Fruit fly (Drosophila melanogaster): ENCODE data around the gene CG18585.
A peak's percentile ranks its signal among the peaks of the same experiment; 100 is the strongest.

Gene CG18585

dm6 chr2L:7701417-7701816 is 10.6 kb upstream of the CG18585 start, which contains the start of gene Tep2:
Tep2 (minus strand) TSS chr2L:7701601.
- TF ChIP-seq CG4496 (GFP tag; IDR thresholded peaks at IDR 0.05) (0 out of 3 replicates have a peak, but pooled peaks have one; percentile 38), EcR (GFP tag; optimal IDR thresholded peaks at IDR 0.05) (peak; percentile 19), Ets98B (GFP tag; IDR thresholded peaks at IDR 0.05) (no peak)

DNA sequence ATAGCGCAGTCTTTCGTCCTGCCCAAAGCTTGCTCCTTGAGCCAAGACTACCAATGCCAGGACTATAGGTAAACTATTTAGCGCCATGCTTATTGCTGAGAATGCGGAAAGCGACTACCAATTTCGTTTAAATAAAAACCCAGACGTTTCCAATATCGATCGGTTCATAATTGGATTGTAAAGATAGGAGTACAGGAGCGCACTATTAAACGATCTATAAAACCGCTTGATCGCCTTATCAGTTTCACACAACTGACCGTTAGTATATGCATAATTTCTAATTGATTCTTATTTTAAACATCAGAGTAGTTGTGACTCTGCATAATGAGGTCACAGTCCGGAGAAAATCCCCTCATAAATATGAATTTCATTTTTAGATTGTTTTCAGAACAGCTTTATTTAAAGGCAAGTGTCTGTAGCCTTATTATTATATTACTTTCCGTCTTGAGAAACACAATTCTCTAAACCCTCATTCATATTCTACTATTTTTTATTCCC is 1.8 kb upstream of the CG18585 start, which contains the start of the genes CG7025 and CG43235:
Gene CG7025, minus strand, starts transcription at position 101 of the 498 bp plus-strand sequence.
Gene CG43235, plus strand, starts transcription at position 448 of the 498 bp plus-strand sequence.
- no peak for TF ChIP-seq D1 (tag; optimal IDR thresholded peaks at IDR 0.05)
- no peak for TF ChIP-seq Snoo (tag; optimal IDR thresholded peaks at IDR 0.05)
- TF ChIP-seq Pif1B (GFP tag; optimal IDR thresholded peaks at IDR 0.05): no peak
- TF ChIP-seq rn (GFP tag; IDR thresholded peaks at IDR 0.05): no peak
- TF ChIP-seq CG34367 (tag; optimal IDR thresholded peaks at IDR 0.05): no peak
- no peak for TF ChIP-seq CG13204 (GFP tag; optimal IDR thresholded peaks at IDR 0.05)
- TF ChIP-seq EcR (GFP tag; optimal IDR thresholded peaks at IDR 0.05): no peak
- no peak for TF ChIP-seq fd96Ca (GFP tag; IDR thresholded peaks at IDR 0.05)
- no peak for TF ChIP-seq Pif1A (GFP tag; optimal IDR thresholded peaks at IDR 0.05)
- no peak for TF ChIP-seq CG12605 (GFP tag; IDR thresholded peaks at IDR 0.05)
- no peak for TF ChIP-seq CG32121 (GFP tag; IDR thresholded peaks at IDR 0.05)
- TF ChIP-seq CG8301 (tag; optimal IDR thresholded peaks at IDR 0.05): no peak
- TF ChIP-seq Ets98B (GFP tag; IDR thresholded peaks at IDR 0.05): no peak

dm6 chr2L:7690449-7690848 is 412 bp downstream of the CG18585 start:
- TF ChIP-seq CG14655 (GFP tag; optimal IDR thresholded peaks at IDR 0.05): no peak

DNA sequence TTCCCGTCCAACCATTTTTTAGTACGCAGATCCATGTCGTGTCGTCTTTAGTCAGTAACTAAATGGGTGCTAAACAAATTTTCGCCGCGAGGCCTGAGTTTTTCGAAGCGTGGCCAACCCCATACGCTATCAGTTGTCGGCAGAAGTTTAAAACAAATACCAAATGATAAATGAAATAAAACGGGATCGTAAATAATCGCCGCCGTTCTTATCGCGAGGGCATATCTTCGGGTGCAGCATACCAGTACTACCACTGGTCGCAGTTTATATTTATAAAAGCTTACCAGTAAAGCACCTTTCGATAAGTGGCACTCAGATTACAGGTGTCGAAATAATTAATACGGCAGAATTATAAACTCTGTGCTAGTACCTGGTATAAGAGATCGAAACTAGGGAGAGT is 5.6 kb downstream of the CG18585 start:
- TF ChIP-seq CG8159 (tag; optimal IDR thresholded peaks at IDR 0.05): no peak
- TF ChIP-seq CG34367 (tag; optimal IDR thresholded peaks at IDR 0.05): no peak

DNA sequence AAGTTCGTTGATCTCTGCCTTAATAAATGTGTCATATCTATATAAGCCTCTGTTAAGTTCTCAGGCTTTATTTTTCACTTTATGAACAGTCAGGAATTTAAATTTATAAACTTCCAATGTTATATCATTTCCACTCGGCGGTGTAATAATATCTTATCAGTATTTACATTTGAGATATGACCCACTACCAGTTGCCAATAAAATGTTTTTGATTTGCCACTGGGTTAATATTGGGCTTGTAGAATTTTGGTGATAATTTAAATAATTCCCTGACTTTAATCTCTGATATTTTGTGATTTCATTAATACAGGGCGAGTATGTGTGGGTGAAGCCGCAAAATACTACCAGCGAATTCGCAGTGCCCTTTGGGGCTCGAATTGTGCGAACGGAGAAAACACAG is 10.6 kb downstream of the CG18585 start:
- TF ChIP-seq CG15710 (tag; optimal IDR thresholded peaks at IDR 0.05) (no peak), EcR (GFP tag; optimal IDR thresholded peaks at IDR 0.05) (no peak), CG10348 (GFP tag; IDR thresholded peaks at IDR 0.05) (no peak), Pif1A (GFP tag; optimal IDR thresholded peaks at IDR 0.05) (no peak), fd96Ca (GFP tag; IDR thresholded peaks at IDR 0.05) (no peak), Pif1B (GFP tag; optimal IDR thresholded peaks at IDR 0.05) (no peak), Ets98B (GFP tag; IDR thresholded peaks at IDR 0.05) (no peak)

dm6 chr2L:7678095-7678784 is 12.6 kb downstream of the CG18585 start:
- TF ChIP-seq gl (tag; optimal IDR thresholded peaks at IDR 0.05) (no peak), CG9948 (tag; optimal IDR thresholded peaks at IDR 0.05) (no peak), CG8159 (tag; optimal IDR thresholded peaks at IDR 0.05) (no peak), CG14655 (GFP tag; optimal IDR thresholded peaks at IDR 0.05) (no peak), Ets98B (GFP tag; IDR thresholded peaks at IDR 0.05) (no peak), CG13204 (GFP tag; optimal IDR thresholded peaks at IDR 0.05) (no peak), CG17806 (tag; optimal IDR thresholded peaks at IDR 0.05) (no peak), CG4496 (GFP tag; IDR thresholded peaks at IDR 0.05) (no peak), Snoo (tag; optimal IDR thresholded peaks at IDR 0.05) (no peak), CG15710 (tag; optimal IDR thresholded peaks at IDR 0.05) (no peak), D1 (tag; optimal IDR thresholded peaks at IDR 0.05) (no peak)

- TF ChIP-seq Pif1B (GFP tag; optimal IDR thresholded peaks at IDR 0.05): no peak
- no peak for TF ChIP-seq CG32121 (GFP tag; IDR thresholded peaks at IDR 0.05)
- TF ChIP-seq CG10348 (GFP tag; IDR thresholded peaks at IDR 0.05): no peak
- TF ChIP-seq CG14655 (GFP tag; optimal IDR thresholded peaks at IDR 0.05): no peak
- TF ChIP-seq CG8301 (tag; optimal IDR thresholded peaks at IDR 0.05): no peak
- no peak for TF ChIP-seq gl (tag; optimal IDR thresholded peaks at IDR 0.05)
These were observed 13.9 kb downstream of the CG18585 start for dm6 chr2L:7676982-7677381.

- TF ChIP-seq CG13204 (GFP tag; optimal IDR thresholded peaks at IDR 0.05) (no peak), CG4496 (GFP tag; IDR thresholded peaks at IDR 0.05) (no peak), CG12605 (GFP tag; IDR thresholded peaks at IDR 0.05) (no peak), CG9948 (tag; optimal IDR thresholded peaks at IDR 0.05) (no peak), gl (tag; optimal IDR thresholded peaks at IDR 0.05) (no peak), CG8159 (tag; optimal IDR thresholded peaks at IDR 0.05) (no peak)
These were observed 15.1 kb downstream of the CG18585 start for dm6 chr2L:7675754-7676178.

All from whole organism, pupa.